Worm (Caenorhabditis elegans) whole organism, midembryonic: ENCODE measurements around the gene F16B12.1.

Experiments
- cog-1 ChIP-seq: sonication (generic microtip); optimal IDR thresholded peaks from 2 replicates; lab custom pipeline; 2016; ENCODE audit warnings: missing genetic modification characterization, missing compliant biosample characterization
- klf-2 ChIP-seq: fragments of 200-800 bp; sonication (Bioruptor generic); conservative IDR thresholded peaks from 2 replicates; pipeline ENCODE4 v1.3.6; 2022; ENCODE audit warnings: missing genetic modification reagents, missing genetic modification characterization, missing compliant biosample characterization
- tab-1 ChIP-seq: fragments of 200-800 bp; sonication (Bioruptor generic); IDR thresholded peaks from 2 replicates; pipeline ENCODE4 v1.3.6; 2022; ENCODE audit warnings: missing genetic modification characterization, missing compliant biosample characterization

ce11 chrX:14090089-14090488 lies 4.8 kb downstream of the F16B12.1 start, which contains the start of gene dsl-4:
- TF ChIP-seq tab-1 (no peak), cog-1 (tag; lab: Kevin White, UChicago) (no peak), klf-2 (GFP tag; lab: Robert Waterston, UW) (no peak)
